Fruit fly (Drosophila melanogaster) whole organism, embryonic: ENCODE results near the gene CG16775.

Experiments used
- Awh ChIP-seq: fragments of 200-800 bp; sonication (Bioruptor generic); IDR thresholded peaks from 2 replicates; pipeline ENCODE4, ENCODE4 v1.3.6; 2022; ENCODE audit warnings: missing biosample characterization, missing genetic modification characterization
- Bgb ChIP-seq: fragments of 200-800 bp; sonication (Bioruptor generic); IDR thresholded peaks from 2 replicates; pipeline ENCODE4 v1.3.6; 2022; ENCODE audit warnings: missing biosample characterization, missing genetic modification characterization; ENCODE audit not compliant: partially characterized antibody
- Blimp-1 ChIP-seq: fragments of 200-800 bp; sonication (Bioruptor generic); optimal IDR thresholded peaks from 3 replicates; lab custom pipeline; 2018; ENCODE audit warnings: missing biosample characterization, missing genetic modification characterization, mild to moderate bottlenecking, moderate library complexity, missing genetic modification reagents
- CG10209 ChIP-seq: fragments of 200-800 bp; sonication (Bioruptor generic); optimal IDR thresholded peaks from 3 replicates; lab custom pipeline; 2017; ENCODE audit warnings: missing biosample characterization, mild to moderate bottlenecking, missing genetic modification characterization, missing genetic modification reagents
- CG10366 ChIP-seq: fragments of 200-800 bp; sonication (Bioruptor generic); IDR thresholded peaks from 2 replicates; pipeline ENCODE4 v1.3.6; 2022; ENCODE audit warnings: missing biosample characterization, missing genetic modification characterization
- CG10959 ChIP-seq: fragments of 200-800 bp; sonication (Bioruptor generic); IDR thresholded peaks from 2 replicates; pipeline ENCODE4 v1.3.6; 2022; ENCODE audit warnings: missing biosample characterization, missing genetic modification characterization
- CG11456 ChIP-seq: fragments of 200-800 bp; sonication (Bioruptor generic); IDR thresholded peaks from 3 replicates; pipeline ENCODE4 v1.3.6; 2022; ENCODE audit warnings: missing biosample characterization, missing genetic modification characterization
- CG12219 ChIP-seq: fragments of 200-800 bp; sonication (Bioruptor generic); optimal IDR thresholded peaks from 3 replicates; lab custom pipeline; 2018; ENCODE audit warnings: missing biosample characterization, mild to moderate bottlenecking, missing genetic modification characterization
- CG13287 ChIP-seq: fragments of 200-800 bp; sonication (Bioruptor generic); IDR thresholded peaks from 2 replicates; pipeline ENCODE4 v1.3.6; 2022; ENCODE audit warnings: missing biosample characterization, missing genetic modification characterization; ENCODE audit not compliant: partially characterized antibody
- CG15073 ChIP-seq: fragments of 200-800 bp; sonication (Bioruptor generic); optimal IDR thresholded peaks from 2 replicates; lab custom pipeline; 2016; ENCODE audit warnings: missing biosample characterization, missing genetic modification characterization
- CG1647 ChIP-seq: fragments of 200-800 bp; sonication (Bioruptor generic); optimal IDR thresholded peaks from 3 replicates; lab custom pipeline; 2016; ENCODE audit warnings: missing biosample characterization, missing genetic modification characterization
- CG18262 ChIP-seq: fragments of 200-800 bp; optimal IDR thresholded peaks from 3 replicates; lab custom pipeline; 2019; ENCODE audit warnings: missing biosample characterization, mild to moderate bottlenecking, missing genetic modification characterization, moderate library complexity
- CG18476 ChIP-seq: fragments of 200-800 bp; sonication (Bioruptor generic); optimal IDR thresholded peaks from 2 replicates; lab custom pipeline; 2016; ENCODE audit warnings: missing biosample characterization, mild to moderate bottlenecking, missing genetic modification characterization
- CG18599 ChIP-seq: fragments of 200-800 bp; sonication (Bioruptor generic); optimal IDR thresholded peaks from 3 replicates; lab custom pipeline; 2017; ENCODE audit warnings: missing biosample characterization, missing genetic modification characterization, mild to moderate bottlenecking, moderate library complexity, missing genetic modification reagents
- CG32772 ChIP-seq: fragments of 200-800 bp; sonication (Bioruptor generic); IDR thresholded peaks from 2 replicates; pipeline ENCODE4 v1.3.6; 2022; ENCODE audit warnings: missing biosample characterization, missing genetic modification characterization
- CG34422 ChIP-seq: fragments of 200-800 bp; sonication (Bioruptor generic); IDR thresholded peaks from 3 replicates; pipeline ENCODE4 v1.3.6; 2022; ENCODE audit warnings: missing biosample characterization, missing genetic modification characterization
- CG4854 ChIP-seq: fragments of 200-800 bp; sonication (Bioruptor generic); optimal IDR thresholded peaks from 2 replicates; lab custom pipeline; 2016; ENCODE audit warnings: missing biosample characterization, missing genetic modification characterization, inconsistent platforms
- CG6254 ChIP-seq: fragments of 200-800 bp; sonication (Bioruptor generic); optimal IDR thresholded peaks from 3 replicates; lab custom pipeline; 2017; ENCODE audit warnings: mild to moderate bottlenecking, missing biosample characterization, missing genetic modification reagents, missing genetic modification characterization
- CG6654 ChIP-seq: fragments of 200-800 bp; sonication (Bioruptor generic); optimal IDR thresholded peaks from 2 replicates; lab custom pipeline; 2017; ENCODE audit warnings: missing biosample characterization, mild to moderate bottlenecking, missing genetic modification characterization
- CG6765 ChIP-seq: fragments of 200-800 bp; sonication (Bioruptor generic); optimal IDR thresholded peaks from 3 replicates; lab custom pipeline; 2017; ENCODE audit warnings: missing biosample characterization, mild to moderate bottlenecking, missing genetic modification characterization
- CG7372 ChIP-seq: fragments of 200-800 bp; sonication (Bioruptor generic); IDR thresholded peaks from 2 replicates; pipeline ENCODE4 v1.3.6; 2022; ENCODE audit warnings: missing biosample characterization, missing genetic modification characterization
- CG7556 ChIP-seq: fragments of 200-800 bp; sonication (Bioruptor generic); optimal IDR thresholded peaks from 2 replicates; lab custom pipeline; 2017; ENCODE audit warnings: missing biosample characterization, mild to moderate bottlenecking, missing genetic modification characterization
- CG8281 ChIP-seq: fragments of 200-800 bp; sonication (Bioruptor generic); optimal IDR thresholded peaks from 2 replicates; lab custom pipeline; 2018; ENCODE audit warnings: missing biosample characterization, mild to moderate bottlenecking, missing genetic modification characterization, moderate library complexity
- CrebB ChIP-seq: fragments of 200-800 bp; sonication (Bioruptor generic); optimal IDR thresholded peaks from 3 replicates; lab custom pipeline; 2018; ENCODE audit warnings: missing biosample characterization, mild to moderate bottlenecking, missing genetic modification characterization
- Eip74EF ChIP-seq, 2 experiments: fragments of 200-800 bp in 1 of 2; fragments of >200 bp in 1 of 2; sonication (Bioruptor generic) in 1 of 2; optimal IDR thresholded peaks; 2 replicates each; lab custom pipeline; 2017 to 2019; ENCODE audit warnings: missing biosample characterization in 2 of 2, missing genetic modification characterization in 2 of 2, mild to moderate bottlenecking in 1 of 2, moderate library complexity in 1 of 2
- HHEX ChIP-seq: fragments of 200-800 bp; sonication (Bioruptor generic); optimal IDR thresholded peaks from 3 replicates; lab custom pipeline; 2017; ENCODE audit warnings: missing biosample characterization, mild to moderate bottlenecking, missing genetic modification characterization, missing genetic modification reagents
- Hmx ChIP-seq: fragments of 200-800 bp; sonication (Bioruptor generic); optimal IDR thresholded peaks from 2 replicates; lab custom pipeline; 2016; ENCODE audit warnings: missing biosample characterization, missing genetic modification characterization
- NFAT ChIP-seq: fragments of 200-800 bp; sonication (Bioruptor generic); IDR thresholded peaks from 2 replicates; pipeline ENCODE4 v1.3.6; 2022; ENCODE audit warnings: missing biosample characterization, missing genetic modification characterization
- Nf-YC ChIP-seq: fragments of 200-800 bp; optimal IDR thresholded peaks from 3 replicates; lab custom pipeline; 2019; ENCODE audit warnings: missing biosample characterization, mild to moderate bottlenecking, missing genetic modification characterization, moderate library complexity
- Rfx ChIP-seq: fragments of 200-800 bp; sonication (Bioruptor generic); IDR thresholded peaks from 2 replicates; pipeline ENCODE4 v1.3.6; 2022; ENCODE audit warnings: missing biosample characterization, missing genetic modification characterization
- Sox100B ChIP-seq: fragments of 200-800 bp; sonication (Bioruptor generic); optimal IDR thresholded peaks from 3 replicates; lab custom pipeline; 2018; ENCODE audit warnings: missing biosample characterization, mild to moderate bottlenecking, missing genetic modification characterization
- Xrp1 ChIP-seq: fragments of 200-800 bp; sonication (Bioruptor generic); IDR thresholded peaks from 2 replicates; pipeline ENCODE4 v1.3.6; 2022; ENCODE audit warnings: missing biosample characterization, missing genetic modification characterization
- bbx ChIP-seq: fragments of 200-800 bp; sonication (Bioruptor generic); IDR thresholded peaks from 2 replicates; pipeline ENCODE4 v1.3.6; 2022; ENCODE audit warnings: missing biosample characterization, missing genetic modification characterization; ENCODE audit not compliant: partially characterized antibody
- caup ChIP-seq: fragments of 200-800 bp; sonication (Bioruptor generic); optimal IDR thresholded peaks from 3 replicates; lab custom pipeline; 2017; ENCODE audit warnings: missing biosample characterization, mild to moderate bottlenecking, missing genetic modification characterization, moderate library complexity; ENCODE audit not compliant: severe bottlenecking
- crol ChIP-seq: fragments of 200-800 bp; sonication (Bioruptor generic); IDR thresholded peaks from 2 replicates; pipeline ENCODE4 v1.3.6; 2022; ENCODE audit warnings: missing biosample characterization, missing genetic modification characterization
- ewg ChIP-seq: fragments of 200-800 bp; sonication (Bioruptor generic); optimal IDR thresholded peaks from 3 replicates; lab custom pipeline; 2017; ENCODE audit warnings: mild to moderate bottlenecking, missing biosample characterization, missing genetic modification reagents, missing genetic modification characterization
- fru ChIP-seq: fragments of >200 bp; optimal IDR thresholded peaks from 2 replicates; lab custom pipeline; 2017
- hbn ChIP-seq: fragments of 200-800 bp; sonication (Bioruptor generic); IDR thresholded peaks from 2 replicates; pipeline ENCODE4 v1.3.6; 2022; ENCODE audit warnings: missing biosample characterization, missing genetic modification characterization; ENCODE audit not compliant: partially characterized antibody
- hkb ChIP-seq, 2 experiments: fragments of 200-800 bp in 1 of 2; fragments of >200 bp in 1 of 2; sonication (Bioruptor generic) in 1 of 2; IDR thresholded peaks in 1 of 2; optimal IDR thresholded peaks in 1 of 2; 2 replicates each; pipeline versions ENCODE4 v1.3.6 to Lab custom; 2017 to 2022; ENCODE audit warnings: missing biosample characterization in 1 of 2, missing genetic modification characterization in 1 of 2
- kni ChIP-seq: fragments of 200-800 bp; sonication (Bioruptor generic); optimal IDR thresholded peaks from 3 replicates; lab custom pipeline; 2017; ENCODE audit warnings: mild to moderate bottlenecking, missing biosample characterization, missing genetic modification reagents, missing genetic modification characterization
- nau ChIP-seq: fragments of 200-800 bp; sonication (Bioruptor generic); optimal IDR thresholded peaks from 3 replicates; lab custom pipeline; 2017; ENCODE audit warnings: missing biosample characterization, mild to moderate bottlenecking, missing genetic modification characterization, missing genetic modification reagents
- nerfin-2 ChIP-seq: fragments of 200-800 bp; sonication (Bioruptor generic); IDR thresholded peaks from 2 replicates; pipeline ENCODE4 v1.3.6; 2022; ENCODE audit warnings: missing biosample characterization, missing genetic modification characterization; ENCODE audit not compliant: partially characterized antibody
- psq ChIP-seq: fragments of 200-800 bp; sonication (Bioruptor generic); optimal IDR thresholded peaks from 2 replicates; lab custom pipeline; 2017; ENCODE audit warnings: missing biosample characterization, missing genetic modification characterization
- ranshi ChIP-seq: fragments of 200-800 bp; sonication (Bioruptor generic); IDR thresholded peaks from 2 replicates; pipeline ENCODE4 v1.3.6; 2022; ENCODE audit warnings: missing biosample characterization, missing genetic modification characterization
- schlank ChIP-seq: fragments of 200-800 bp; sonication (Bioruptor generic); optimal IDR thresholded peaks from 2 replicates; lab custom pipeline; 2018; ENCODE audit warnings: missing biosample characterization, mild to moderate bottlenecking, missing genetic modification characterization
- seq ChIP-seq: fragments of 200-800 bp; sonication (Bioruptor generic); IDR thresholded peaks from 2 replicates; pipeline ENCODE4 v1.3.6; 2022; ENCODE audit warnings: missing biosample characterization, missing genetic modification characterization
- slp2 ChIP-seq: fragments of 200-800 bp; sonication (Bioruptor generic); optimal IDR thresholded peaks from 2 replicates; lab custom pipeline; 2016; ENCODE audit warnings: missing biosample characterization, missing genetic modification characterization
- sna ChIP-seq: fragments of 200-800 bp; sonication (Bioruptor generic); IDR thresholded peaks from 2 replicates; pipeline ENCODE4 v1.3.6; 2022; ENCODE audit warnings: missing biosample characterization, missing genetic modification characterization; ENCODE audit not compliant: partially characterized antibody
- vvl ChIP-seq: fragments of 200-800 bp; sonication (Bioruptor generic); IDR thresholded peaks from 2 replicates; pipeline ENCODE4 v1.3.6; 2022; ENCODE audit warnings: missing biosample characterization, missing genetic modification characterization

CG16775 gene

dm6 chr3L:17895815-17896275 lies 9.4 kb upstream of the CG16775 start, which contains the start of gene Tsp74F (continued):
- TF ChIP-seq CG18262 (tag; lab: Kevin White, UChicago) (no peak), CG11456 (GFP tag; lab: Robert Waterston, UW) (no peak), CrebB (tag; lab: Kevin White, UChicago) (peak; percentile 27), hbn (GFP tag; lab: Robert Waterston, UW) (no peak), CG4854 (GFP tag; lab: Kevin White, UChicago) (no peak), CG13287 (GFP tag; lab: Robert Waterston, UW) (0 out of 2 replicates have a peak, but pooled peaks have one; percentile 18), Blimp-1 (GFP tag; lab: Kevin White, UChicago) (no peak), Hmx (GFP tag; lab: Kevin White, UChicago) (no peak), crol (no peak), CG6254 (GFP tag; lab: Kevin White, UChicago) (no peak), CG6654 (GFP tag; lab: Kevin White, UChicago) (no peak), CG18599 (GFP tag; lab: Kevin White, UChicago) (no peak), vvl (GFP tag; lab: Robert Waterston, UW) (0 out of 2 replicates have a peak, but pooled peaks have one; percentile 54), NFAT (GFP tag; lab: Robert Waterston, UW) (no peak), CG34422 (GFP tag; lab: Robert Waterston, UW) (no peak), CG6765 (GFP tag; lab: Kevin White, UChicago) (peak; percentile 5), psq (peak; percentile 5), bbx (GFP tag; lab: Robert Waterston, UW) (no peak), CG10366 (GFP tag; lab: Robert Waterston, UW) (no peak), fru (no peak), Nf-YC (tag; lab: Kevin White, UChicago) (no peak), CG15073 (GFP tag; lab: Kevin White, UChicago) (no peak), CG8281 (tag; lab: Kevin White, UChicago) (peak; percentile 7), Sox100B (peak; percentile 21), nau (peak; percentile 33), schlank (tag; lab: Kevin White, UChicago) (no peak), Eip74EF (GFP tag; optimal IDR thresholded peaks at IDR 0.05; lab: Kevin White, UChicago) (peak in 1 of 2 experiments; percentile 34), Bgb (GFP tag; lab: Robert Waterston, UW) (0 out of 2 replicates have a peak, but pooled peaks have one; percentile 19), Xrp1 (GFP tag; lab: Robert Waterston, UW) (0 out of 2 replicates have a peak, but pooled peaks have one; percentile 11), CG7556 (no peak), caup (GFP tag; lab: Kevin White, UChicago) (no peak), CG1647 (no peak), CG32772 (GFP tag; lab: Robert Waterston, UW) (no peak), seq (no peak), kni (peak; percentile 61), ewg (no peak), CG12219 (GFP tag; lab: Kevin White, UChicago) (no peak), nerfin-2 (GFP tag; lab: Robert Waterston, UW) (no peak), hkb (optimal IDR thresholded peaks at IDR 0.05; lab: Kevin White, UChicago) (no peak), hkb (GFP tag; IDR thresholded peaks at IDR 0.05; lab: Robert Waterston, UW) (peak; percentile 44; the same call in 1 of the 2 replicates), HHEX (GFP tag; lab: Kevin White, UChicago) (peak; percentile 28), CG10209 (GFP tag; lab: Kevin White, UChicago) (no peak), sna (GFP tag; lab: Robert Waterston, UW) (no peak), slp2 (GFP tag; lab: Kevin White, UChicago) (no peak), CG18476 (GFP tag; lab: Kevin White, UChicago) (no peak), ranshi (GFP tag; lab: Robert Waterston, UW) (no peak), Rfx (GFP tag; lab: Robert Waterston, UW) (no peak), CG7372 (no peak), Awh (GFP tag; lab: Robert Waterston, UW) (no peak), CG10959 (no peak)
